Fruit fly (Drosophila melanogaster) whole organism, wandering third instar larva: ENCODE data around the gene CG32365.

Source experiments
- Myc ChIP-seq: fragments of >200 bp; optimal IDR thresholded peaks from 2 replicates; lab custom pipeline; 2017
- br ChIP-seq: fragments of 200-800 bp; sonication (Bioruptor generic); optimal IDR thresholded peaks from 2 replicates; lab custom pipeline; 2016; ENCODE audit warnings: missing biosample characterization, missing genetic modification characterization
- foxo ChIP-seq, 2 experiments: fragments of 200-800 bp; sonication (Bioruptor generic); optimal IDR thresholded peaks; 2 replicates in 1 of 2; 3 replicates in 1 of 2; lab custom pipeline; 2016 to 2017; ENCODE audit warnings: missing biosample characterization in 2 of 2, missing genetic modification characterization in 2 of 2
- pan ChIP-seq: fragments of >200 bp; optimal IDR thresholded peaks from 2 replicates; lab custom pipeline; 2017
- sage ChIP-seq: fragments of 200-800 bp; sonication (Bioruptor generic); optimal IDR thresholded peaks from 2 replicates; lab custom pipeline; 2016; ENCODE audit warnings: missing biosample characterization, mild to moderate bottlenecking, missing genetic modification characterization

DNA sequence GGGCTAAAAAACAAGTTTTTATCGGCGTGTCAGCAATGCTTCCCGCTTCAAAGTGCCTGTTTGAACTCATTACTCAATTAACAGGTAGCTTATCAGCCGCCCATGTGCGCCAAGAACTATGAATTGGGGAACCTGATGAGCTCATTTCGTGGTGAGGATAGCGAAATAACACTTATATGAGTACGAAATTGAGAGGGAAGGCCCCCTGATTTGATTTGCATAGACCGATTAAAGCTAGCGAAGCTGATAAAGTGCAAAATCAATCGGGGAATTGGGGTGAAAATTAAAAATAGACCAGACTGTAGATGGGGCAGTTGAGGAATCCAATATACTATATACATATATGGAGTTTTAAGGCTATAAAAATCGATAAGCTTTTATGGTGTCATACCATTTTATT is 65.4 kb downstream of the CG32365 start:
- no peak for TF ChIP-seq sage (GFP tag; lab: Kevin White, UChicago)
- no peak for TF ChIP-seq foxo (GFP tag; optimal IDR thresholded peaks at IDR 0.05; lab: Kevin White, UChicago)
- no peak for TF ChIP-seq Myc
- TF ChIP-seq pan: no peak
- no peak for TF ChIP-seq br (GFP tag; lab: Kevin White, UChicago)
